Worm (Caenorhabditis elegans) whole organism, early embryonic: Measurements from ENCODE around the gene pck-1.

Experiments used
- B0310.2 ChIP-seq: sonication (generic microtip); optimal IDR thresholded peaks from 2 replicates; lab custom pipeline; 2016; ENCODE audit warnings: mild to moderate bottlenecking, missing genetic modification characterization, missing compliant biosample characterization
- F13C5.2 ChIP-seq: sonication (generic microtip); optimal IDR thresholded peaks from 2 replicates; lab custom pipeline; 2017; ENCODE audit warnings: mild to moderate bottlenecking, missing genetic modification characterization, inconsistent platforms, missing compliant biosample characterization
- aly-1 ChIP-seq: sonication (generic microtip); optimal IDR thresholded peaks from 2 replicates; lab custom pipeline; 2016; ENCODE audit warnings: missing genetic modification characterization, missing compliant biosample characterization
- ama-1 ChIP-seq: fragments of 150-350 bp; optimal IDR thresholded peaks from 2 replicates; lab custom pipeline; 2014
- ceh-13 ChIP-seq: fragments of 200-800 bp; sonication (Bioruptor generic); optimal IDR thresholded peaks from 2 replicates; lab custom pipeline; 2018; ENCODE audit warnings: mild to moderate bottlenecking, missing genetic modification characterization, missing compliant biosample characterization
- ceh-36 ChIP-seq: sonication (generic microtip); optimal IDR thresholded peaks from 2 replicates; lab custom pipeline; 2016; ENCODE audit warnings: missing genetic modification characterization, inconsistent platforms, missing compliant biosample characterization
- ets-7 ChIP-seq: sonication (generic microtip); optimal IDR thresholded peaks from 2 replicates; lab custom pipeline; 2016; ENCODE audit warnings: missing genotype, missing genetic modification characterization, missing compliant biosample characterization
- flt-1 ChIP-seq: fragments of 200-800 bp; sonication (Bioruptor generic); IDR thresholded peaks from 2 replicates; pipeline ENCODE4 v1.3.6; 2022; ENCODE audit warnings: missing genetic modification characterization, missing compliant biosample characterization
- hmbx-1 ChIP-seq: sonication (generic microtip); optimal IDR thresholded peaks from 2 replicates; lab custom pipeline; 2016; ENCODE audit warnings: mild to moderate bottlenecking, missing genetic modification characterization, missing compliant biosample characterization
- hmg-4 ChIP-seq: fragments of 200-800 bp; sonication (Bioruptor generic); optimal IDR thresholded peaks from 2 replicates; lab custom pipeline; 2018; ENCODE audit warnings: mild to moderate bottlenecking, missing genetic modification characterization, missing compliant biosample characterization
- hnd-1 ChIP-seq: sonication (generic microtip); optimal IDR thresholded peaks from 2 replicates; lab custom pipeline; 2016; ENCODE audit warnings: missing genetic modification characterization, missing compliant biosample characterization
- pes-1 ChIP-seq: fragments of 200-800 bp; sonication (Bioruptor generic); IDR thresholded peaks from 2 replicates; pipeline ENCODE4 v1.3.6; 2022; ENCODE audit warnings: missing genetic modification reagents, missing genetic modification characterization, missing compliant biosample characterization
- scrt-1 ChIP-seq: fragments of 200-800 bp; sonication (Bioruptor generic); IDR thresholded peaks from 2 replicates; pipeline ENCODE4 v1.3.6; 2022; ENCODE audit warnings: missing genetic modification characterization, missing compliant biosample characterization
- sea-1 ChIP-seq: fragments of 200-800 bp; sonication (Bioruptor generic); conservative IDR thresholded peaks from 2 replicates; pipeline ENCODE4 v1.3.6; 2022; ENCODE audit warnings: missing genetic modification characterization, missing compliant biosample characterization
- tbx-11 ChIP-seq: fragments of 200-800 bp; sonication (Bioruptor generic); IDR thresholded peaks from 2 replicates; pipeline ENCODE4 v1.3.6; 2022; ENCODE audit warnings: missing genetic modification characterization, missing compliant biosample characterization
- tbx-37 ChIP-seq: fragments of 200-800 bp; sonication (Bioruptor generic); conservative IDR thresholded peaks from 2 replicates; pipeline ENCODE4 v1.3.6; 2022; ENCODE audit warnings: missing genetic modification reagents, missing genetic modification characterization, missing compliant biosample characterization
- tra-4 ChIP-seq: sonication (generic microtip); optimal IDR thresholded peaks from 2 replicates; lab custom pipeline; 2017; ENCODE audit warnings: missing genetic modification characterization, missing compliant biosample characterization

The pck-1 gene

DNA sequence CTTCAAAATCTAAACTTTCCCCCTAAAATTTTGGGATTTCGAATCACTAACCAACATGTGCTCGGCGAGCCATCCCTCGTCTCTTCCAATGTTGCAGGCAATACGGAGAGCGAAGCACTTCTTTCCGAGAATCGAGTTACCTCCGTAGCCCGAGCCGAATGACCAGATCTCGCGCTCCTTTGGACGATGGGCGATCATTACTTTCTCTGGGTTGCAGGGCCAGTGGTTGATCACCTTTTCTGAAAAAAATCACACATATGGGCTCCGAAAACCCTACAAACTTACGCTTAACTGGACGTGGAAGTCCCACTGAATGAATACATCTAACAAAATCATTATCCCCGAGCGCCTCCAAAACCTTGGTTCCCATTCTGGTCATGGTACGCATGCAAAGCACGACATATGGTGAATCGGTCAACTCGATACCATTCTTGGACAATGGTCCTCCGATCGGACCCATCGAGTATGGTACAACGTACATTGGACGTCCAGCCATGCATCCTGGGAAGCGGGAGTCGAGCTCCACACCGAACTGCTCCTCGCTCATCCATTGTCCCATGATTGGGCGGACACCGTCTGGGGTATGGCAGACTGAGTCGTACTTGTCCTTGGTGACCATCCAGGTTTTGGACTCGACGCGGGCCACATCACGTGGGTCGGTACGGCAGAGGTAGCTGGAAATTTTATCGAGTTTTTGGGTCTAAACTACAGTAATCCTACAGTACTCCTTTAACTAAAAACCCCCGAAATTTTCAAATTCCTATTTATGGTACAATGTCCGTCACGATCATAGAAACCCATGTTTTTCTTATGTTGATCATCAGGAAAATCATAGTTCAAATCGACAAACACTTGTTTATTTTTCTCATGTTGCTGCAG, 1.1 kb downstream of the pck-1 start:
- no peak for TF ChIP-seq hmbx-1
- no peak for TF ChIP-seq F13C5.2 (tag; lab: Kevin White, UChicago)
- no peak for TF ChIP-seq scrt-1 (GFP tag; lab: Robert Waterston, UW)
- no peak for TF ChIP-seq flt-1
- TF ChIP-seq B0310.2 (tag; lab: Kevin White, UChicago): no peak
- no peak for TF ChIP-seq ceh-36
- no peak for TF ChIP-seq ama-1 (lab: Kevin White, UChicago)
- TF ChIP-seq aly-1 (tag; lab: Kevin White, UChicago): no peak

DNA sequence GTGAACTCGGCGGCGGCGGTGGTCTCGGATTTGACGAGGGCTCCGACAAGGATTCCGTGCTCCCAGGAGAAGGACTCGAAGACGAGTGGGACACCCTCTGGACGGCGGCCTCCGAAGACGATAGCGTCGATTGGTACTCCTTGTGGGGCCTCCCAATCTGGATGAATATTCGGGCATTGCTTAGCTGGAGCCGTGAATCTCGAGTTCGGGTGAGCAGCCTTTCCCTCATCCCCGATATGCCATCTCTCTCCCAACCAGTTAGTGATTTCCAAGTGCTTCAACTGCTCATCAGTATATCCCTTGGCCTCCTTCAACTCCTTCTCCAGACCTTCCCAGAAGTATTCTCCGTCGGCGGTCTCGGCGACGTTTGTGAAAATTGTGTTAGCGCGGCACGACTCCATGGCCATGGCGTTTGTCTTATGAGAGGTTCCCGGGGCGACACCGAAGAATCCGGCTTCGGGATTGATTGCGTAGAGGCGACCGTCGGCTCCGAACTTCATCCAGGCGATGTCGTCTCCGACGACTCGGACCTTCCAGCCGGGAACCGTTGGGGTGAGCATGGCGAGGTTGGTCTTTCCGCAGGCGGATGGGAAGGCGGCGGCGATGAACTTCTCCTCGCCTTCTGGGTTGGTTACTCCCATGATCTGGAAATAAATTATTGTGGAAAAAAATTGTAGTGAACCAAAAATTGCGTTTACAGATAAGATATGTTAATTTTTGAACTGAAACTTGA, 2.3 kb downstream of the pck-1 start:
- TF ChIP-seq F13C5.2 (tag; lab: Kevin White, UChicago) (no peak), hnd-1 (no peak)

DNA sequence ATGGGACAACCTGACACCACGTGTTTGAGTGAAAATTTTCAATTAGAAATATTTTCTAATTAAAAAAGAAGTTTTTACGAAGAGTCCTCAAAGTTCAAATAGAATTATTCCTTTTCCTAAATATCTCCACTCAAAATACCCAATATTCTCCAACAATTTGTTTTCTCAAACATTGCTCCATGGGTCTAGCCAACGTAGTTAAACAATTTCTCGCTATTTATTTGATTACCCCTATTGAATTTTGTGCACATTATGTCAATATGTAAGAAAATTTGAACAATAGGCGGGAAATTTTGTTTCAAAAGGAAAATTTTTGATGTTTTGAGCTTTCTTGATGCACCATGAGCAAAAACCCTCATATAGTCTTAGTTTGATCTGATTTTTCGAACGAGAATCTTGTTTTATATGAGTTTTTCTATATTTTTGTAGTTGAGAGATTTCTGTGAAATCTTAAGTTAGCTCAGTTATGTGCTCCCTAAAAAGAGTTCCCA, 3.6 kb downstream of the pck-1 start:
- TF ChIP-seq pes-1 (no peak), F13C5.2 (tag; lab: Kevin White, UChicago) (no peak), tbx-11 (GFP tag; lab: Robert Waterston, UW) (no peak)

DNA sequence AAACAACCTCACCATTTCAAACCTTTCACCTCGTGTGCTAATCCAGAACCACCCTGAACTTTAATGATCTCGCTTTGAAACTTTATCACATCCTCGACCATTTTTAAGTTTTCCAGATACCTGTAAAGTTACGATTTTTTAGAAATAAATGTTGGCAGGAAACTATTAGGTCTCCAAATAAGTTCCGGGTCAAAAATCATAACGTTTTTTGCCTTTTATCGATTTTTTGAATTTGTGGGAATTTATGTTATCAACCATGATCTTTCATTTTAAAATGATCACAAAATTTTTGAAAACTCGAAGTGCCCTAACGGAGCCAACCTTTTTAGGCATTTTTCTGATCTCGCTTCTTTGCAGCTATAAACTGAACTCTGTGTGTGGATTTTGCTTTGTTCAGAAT, 5.0 kb downstream of the pck-1 start, which contains the start of gene btb-5:
Gene btb-5 (minus strand): TSS at position 101 of the 400 bp plus-strand sequence.
- TF ChIP-seq ama-1 (lab: Kevin White, UChicago): no peak
- TF ChIP-seq B0310.2 (tag; lab: Kevin White, UChicago): no peak
- no peak for TF ChIP-seq pes-1
- TF ChIP-seq hmbx-1: no peak
- TF ChIP-seq tra-4 (tag; lab: Kevin White, UChicago): no peak
- TF ChIP-seq tbx-37 (GFP tag; lab: Robert Waterston, UW): no peak
- TF ChIP-seq F13C5.2 (tag; lab: Kevin White, UChicago): no peak
- no peak for TF ChIP-seq hmg-4

DNA sequence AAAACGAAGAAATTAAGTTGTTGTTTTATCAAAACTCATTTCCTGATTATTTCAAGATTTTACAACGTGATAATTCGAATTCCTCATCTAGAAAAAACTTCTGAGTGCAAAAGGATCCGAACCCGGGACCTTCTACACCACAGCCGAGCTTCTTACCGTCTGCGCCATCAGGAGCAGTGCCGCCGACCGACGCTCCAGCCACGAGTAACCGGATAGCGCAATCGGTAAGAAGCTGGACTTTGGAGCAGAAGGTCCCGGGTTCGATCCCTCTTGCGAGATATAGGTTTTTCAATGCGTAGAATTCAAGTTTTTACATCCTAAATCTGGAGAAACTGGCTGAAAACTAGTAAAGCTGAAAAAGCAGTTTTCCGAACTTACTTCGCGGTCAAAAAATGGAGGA, 12.4 kb downstream of the pck-1 start:
- no peak for TF ChIP-seq hmbx-1
- TF ChIP-seq tbx-37 (GFP tag; lab: Robert Waterston, UW): no peak
- TF ChIP-seq tra-4 (tag; lab: Kevin White, UChicago): no peak
- TF ChIP-seq scrt-1 (GFP tag; lab: Robert Waterston, UW): no peak
- 0 out of 2 replicates have a peak, but pooled peaks have one; percentile 5 for TF ChIP-seq sea-1 (GFP tag; lab: Robert Waterston, UW)
- TF ChIP-seq ama-1 (lab: Kevin White, UChicago): no peak
- TF ChIP-seq ets-7 (tag; lab: Kevin White, UChicago): no peak

DNA sequence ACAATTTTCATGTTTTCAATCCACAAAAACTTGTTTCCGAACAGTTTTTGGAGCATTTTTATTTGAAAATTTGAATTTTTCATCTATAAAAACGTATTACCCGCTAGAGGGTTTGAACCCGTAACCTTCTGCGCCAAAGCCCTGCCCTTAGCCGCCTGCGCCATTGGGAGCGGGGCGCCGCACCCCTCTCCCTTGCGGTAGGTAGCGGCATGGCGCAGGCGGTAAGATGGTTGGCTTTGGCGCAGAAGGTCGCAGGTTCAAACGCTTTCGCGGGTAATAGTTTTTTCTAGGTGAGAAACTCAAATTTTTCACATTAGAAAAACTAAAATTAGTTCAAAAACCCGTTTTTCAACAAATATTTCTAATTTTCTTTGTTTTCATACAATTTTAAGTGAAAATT, 14.4 kb downstream of the pck-1 start:
- TF ChIP-seq flt-1 (no peak), B0310.2 (tag; lab: Kevin White, UChicago) (no peak), tbx-11 (GFP tag; lab: Robert Waterston, UW) (no peak), ets-7 (tag; lab: Kevin White, UChicago) (no peak), pes-1 (peak; percentile 26; the same call in 1 of the 2 replicates)

DNA sequence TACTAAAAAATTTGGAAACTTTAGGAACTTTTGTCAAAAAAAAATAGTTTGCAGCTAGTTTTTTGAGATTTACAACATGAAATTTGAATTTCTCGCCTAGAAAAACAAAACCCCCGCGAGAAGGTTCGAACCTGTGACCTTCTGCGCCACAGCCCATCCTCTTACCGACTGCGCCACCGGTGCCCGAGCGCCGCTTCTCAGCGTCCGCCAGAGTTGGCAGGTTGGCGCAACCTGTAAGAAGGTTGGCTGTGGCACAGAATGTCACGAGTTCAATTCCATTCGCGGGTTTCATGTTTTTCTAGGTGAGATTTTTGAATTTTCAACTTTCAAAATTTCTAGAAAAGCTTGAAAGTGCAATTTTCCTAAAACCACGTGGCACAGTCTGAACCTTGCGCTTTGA, 15.6 kb downstream of the pck-1 start:
- TF ChIP-seq tra-4 (tag; lab: Kevin White, UChicago): no peak
- no peak for TF ChIP-seq ceh-13 (GFP tag; lab: Kevin White, UChicago)

DNA sequence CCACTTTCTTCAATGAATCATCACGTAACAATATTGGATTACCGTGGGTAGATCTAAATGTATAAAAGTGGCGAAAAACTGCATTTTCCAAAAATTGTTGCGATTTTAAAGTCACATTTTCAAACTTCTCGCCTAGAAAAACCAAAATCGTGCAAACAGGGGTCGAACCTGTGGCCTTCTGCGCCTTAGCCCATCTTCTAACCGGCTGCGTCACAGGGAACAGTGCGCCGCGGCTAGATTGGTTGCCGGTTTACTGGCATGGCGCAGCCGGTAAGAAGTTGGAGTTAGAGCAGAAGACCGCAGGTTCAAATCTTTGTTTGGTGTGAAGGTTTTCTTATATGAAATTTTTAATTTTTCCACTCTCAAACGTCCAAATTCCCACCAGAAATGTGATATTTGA, 17.0 kb downstream of the pck-1 start:
- TF ChIP-seq ets-7 (tag; lab: Kevin White, UChicago) (no peak), tbx-37 (GFP tag; lab: Robert Waterston, UW) (no peak), hmbx-1 (no peak), ceh-13 (GFP tag; lab: Kevin White, UChicago) (no peak), flt-1 (no peak), scrt-1 (GFP tag; lab: Robert Waterston, UW) (no peak), ama-1 (lab: Kevin White, UChicago) (no peak), F13C5.2 (tag; lab: Kevin White, UChicago) (no peak), hmg-4 (no peak), tbx-11 (GFP tag; lab: Robert Waterston, UW) (no peak), ceh-36 (no peak), aly-1 (tag; lab: Kevin White, UChicago) (no peak)

DNA sequence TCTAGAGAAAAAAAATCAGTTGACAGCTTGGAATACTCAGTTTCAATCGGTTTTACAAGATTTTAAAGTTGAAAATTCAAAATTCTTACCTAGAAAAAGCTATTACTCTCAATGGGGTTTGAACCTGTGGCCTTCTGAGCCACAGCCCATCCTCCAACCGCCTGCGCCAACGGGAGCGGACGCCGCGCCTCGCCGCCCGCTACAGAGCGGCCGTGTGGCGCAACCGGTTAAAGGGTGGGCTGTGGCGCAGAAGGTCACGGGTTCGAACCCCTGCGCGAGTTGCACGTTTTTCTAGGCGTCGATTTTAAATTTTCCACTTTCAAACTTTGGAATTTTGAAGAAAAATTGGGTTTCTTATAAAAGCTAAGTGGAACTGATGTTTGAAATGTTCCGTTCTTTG, 17.7 kb downstream of the pck-1 start:
- no peak for TF ChIP-seq hmbx-1
- no peak for TF ChIP-seq hnd-1
- no peak for TF ChIP-seq ets-7 (tag; lab: Kevin White, UChicago)
- no peak for TF ChIP-seq tbx-37 (GFP tag; lab: Robert Waterston, UW)
- no peak for TF ChIP-seq F13C5.2 (tag; lab: Kevin White, UChicago)
- no peak for TF ChIP-seq ceh-36
- no peak for TF ChIP-seq flt-1
- TF ChIP-seq pes-1: no peak
- no peak for TF ChIP-seq B0310.2 (tag; lab: Kevin White, UChicago)
- no peak for TF ChIP-seq scrt-1 (GFP tag; lab: Robert Waterston, UW)
- no peak for TF ChIP-seq tbx-11 (GFP tag; lab: Robert Waterston, UW)
- TF ChIP-seq ama-1 (lab: Kevin White, UChicago): no peak
- TF ChIP-seq aly-1 (tag; lab: Kevin White, UChicago): no peak
- no peak for TF ChIP-seq sea-1 (GFP tag; lab: Robert Waterston, UW)
- TF ChIP-seq ceh-13 (GFP tag; lab: Kevin White, UChicago): no peak
- no peak for TF ChIP-seq tra-4 (tag; lab: Kevin White, UChicago)
- no peak for TF ChIP-seq hmg-4
